Fruit fly (Drosophila melanogaster) whole organism, embryonic: ENCODE results near the gene CG3222.

ENCODE experiments used
- BEAF-32 ChIP-seq: fragments of 200-800 bp; sonication (Bioruptor generic); optimal IDR thresholded peaks from 3 replicates; lab custom pipeline; 2017; ENCODE audit warnings: missing biosample characterization, missing genetic modification characterization, mild to moderate bottlenecking, moderate library complexity, missing genetic modification reagents
- Bteb2 ChIP-seq: fragments of 200-800 bp; sonication (Bioruptor generic); optimal IDR thresholded peaks from 2 replicates; lab custom pipeline; 2016; ENCODE audit warnings: missing biosample characterization, missing genetic modification characterization
- CG10321 ChIP-seq: fragments of 200-800 bp; sonication (Bioruptor generic); IDR thresholded peaks from 2 replicates; pipeline ENCODE4 v1.3.6; 2022; ENCODE audit warnings: missing biosample characterization, missing genetic modification characterization
- CG12942 ChIP-seq: fragments of 200-800 bp; sonication (Bioruptor generic); optimal IDR thresholded peaks from 3 replicates; lab custom pipeline; 2016; ENCODE audit warnings: missing biosample characterization, missing genetic modification characterization
- CG13287 ChIP-seq: fragments of 200-800 bp; sonication (Bioruptor generic); IDR thresholded peaks from 2 replicates; pipeline ENCODE4 v1.3.6; 2022; ENCODE audit warnings: missing biosample characterization, missing genetic modification characterization; ENCODE audit not compliant: partially characterized antibody
- CG15073 ChIP-seq: fragments of 200-800 bp; sonication (Bioruptor generic); optimal IDR thresholded peaks from 2 replicates; lab custom pipeline; 2016; ENCODE audit warnings: missing biosample characterization, missing genetic modification characterization
- CG2116 ChIP-seq: fragments of 200-800 bp; sonication (Bioruptor generic); optimal IDR thresholded peaks from 3 replicates; lab custom pipeline; 2018; ENCODE audit warnings: missing biosample characterization, mild to moderate bottlenecking, missing genetic modification characterization
- CG31224 ChIP-seq: fragments of 200-800 bp; sonication (Bioruptor generic); IDR thresholded peaks from 2 replicates; pipeline ENCODE4 v1.3.6; 2022; ENCODE audit warnings: missing biosample characterization, missing genetic modification characterization
- CG3407 ChIP-seq: fragments of 200-800 bp; sonication (Bioruptor generic); optimal IDR thresholded peaks from 2 replicates; lab custom pipeline; 2018; ENCODE audit warnings: missing biosample characterization, mild to moderate bottlenecking, missing genetic modification characterization
- CG34422 ChIP-seq: fragments of 200-800 bp; sonication (Bioruptor generic); IDR thresholded peaks from 3 replicates; pipeline ENCODE4 v1.3.6; 2022; ENCODE audit warnings: missing biosample characterization, missing genetic modification characterization
- CG42726 ChIP-seq: fragments of 200-800 bp; sonication (Bioruptor generic); IDR thresholded peaks from 2 replicates; pipeline ENCODE4 v1.3.6; 2022; ENCODE audit warnings: missing biosample characterization, missing genetic modification characterization; ENCODE audit not compliant: partially characterized antibody
- CG43689 ChIP-seq: fragments of 200-800 bp; sonication (Bioruptor generic); IDR thresholded peaks from 2 replicates; pipeline ENCODE4 v1.3.6; 2022; ENCODE audit warnings: missing biosample characterization, missing genetic modification characterization
- CG4820 ChIP-seq: fragments of 200-800 bp; sonication (Bioruptor generic); optimal IDR thresholded peaks from 3 replicates; lab custom pipeline; 2016; ENCODE audit warnings: missing biosample characterization, missing genetic modification characterization
- CG6765 ChIP-seq: fragments of 200-800 bp; sonication (Bioruptor generic); optimal IDR thresholded peaks from 3 replicates; lab custom pipeline; 2017; ENCODE audit warnings: missing biosample characterization, mild to moderate bottlenecking, missing genetic modification characterization
- CG7987 ChIP-seq: fragments of 200-800 bp; sonication (Bioruptor generic); optimal IDR thresholded peaks from 2 replicates; lab custom pipeline; 2018; ENCODE audit warnings: missing biosample characterization, mild to moderate bottlenecking, missing genetic modification characterization, moderate library complexity
- CG8089 ChIP-seq: fragments of 200-800 bp; sonication (Bioruptor generic); optimal IDR thresholded peaks from 3 replicates; lab custom pipeline; 2016; ENCODE audit warnings: missing biosample characterization, missing genetic modification characterization
- CG9797 ChIP-seq: fragments of 200-800 bp; sonication (Bioruptor generic); optimal IDR thresholded peaks from 3 replicates; lab custom pipeline; 2018; ENCODE audit warnings: missing biosample characterization, mild to moderate bottlenecking, missing genetic modification characterization
- D19A ChIP-seq: fragments of 200-800 bp; optimal IDR thresholded peaks from 3 replicates; lab custom pipeline; 2019; ENCODE audit warnings: missing biosample characterization, mild to moderate bottlenecking, missing genetic modification characterization, moderate library complexity
- Dp ChIP-seq: fragments of 200-800 bp; sonication (Bioruptor generic); optimal IDR thresholded peaks from 2 replicates; lab custom pipeline; 2018; ENCODE audit warnings: missing biosample characterization, mild to moderate bottlenecking, missing genetic modification characterization, moderate library complexity
- Ets97D ChIP-seq: fragments of 200-800 bp; sonication (Bioruptor generic); optimal IDR thresholded peaks from 3 replicates; lab custom pipeline; 2016; ENCODE audit warnings: missing biosample characterization, missing genetic modification characterization
- Hand ChIP-seq: fragments of 200-800 bp; sonication (Bioruptor generic); optimal IDR thresholded peaks from 2 replicates; lab custom pipeline; 2017; ENCODE audit warnings: mild to moderate bottlenecking, missing biosample characterization, missing genetic modification reagents, missing genetic modification characterization
- HmgZ ChIP-seq: fragments of 200-800 bp; sonication (Bioruptor generic); optimal IDR thresholded peaks from 2 replicates; lab custom pipeline; 2018; ENCODE audit warnings: missing biosample characterization, mild to moderate bottlenecking, missing genetic modification characterization
- Jarid2 ChIP-seq: fragments of 200-800 bp; sonication (Bioruptor generic); optimal IDR thresholded peaks from 3 replicates; lab custom pipeline; 2017; ENCODE audit warnings: mild to moderate bottlenecking, missing biosample characterization, missing genetic modification reagents, missing genetic modification characterization
- MESR4 ChIP-seq: fragments of 200-800 bp; sonication (Bioruptor generic); optimal IDR thresholded peaks from 2 replicates; lab custom pipeline; 2018; ENCODE audit warnings: missing biosample characterization, mild to moderate bottlenecking, missing genetic modification characterization, moderate library complexity
- NK7.1 ChIP-seq: fragments of 200-800 bp; sonication (Bioruptor generic); optimal IDR thresholded peaks from 3 replicates; lab custom pipeline; 2016; ENCODE audit warnings: missing biosample characterization, missing genetic modification characterization
- Opbp ChIP-seq: fragments of 200-800 bp; sonication (Bioruptor generic); IDR thresholded peaks from 3 replicates; pipeline ENCODE4 v1.3.6; 2022; ENCODE audit warnings: missing biosample characterization, missing genetic modification characterization; ENCODE audit not compliant: partially characterized antibody
- Ravus ChIP-seq: fragments of 200-800 bp; sonication (Bioruptor generic); IDR thresholded peaks from 2 replicates; pipeline ENCODE4 v1.3.6; 2022; ENCODE audit warnings: missing biosample characterization, missing genetic modification characterization
- Sry-β ChIP-seq: fragments of 200-800 bp; sonication (Bioruptor generic); optimal IDR thresholded peaks from 2 replicates; lab custom pipeline; 2018; ENCODE audit warnings: missing biosample characterization, mild to moderate bottlenecking, missing genetic modification characterization, moderate library complexity
- ab ChIP-seq: fragments of 200-800 bp; sonication (Bioruptor generic); optimal IDR thresholded peaks from 2 replicates; lab custom pipeline; 2016; ENCODE audit warnings: missing biosample characterization, missing genetic modification characterization
- amos ChIP-seq: fragments of 200-800 bp; sonication (Bioruptor generic); IDR thresholded peaks from 2 replicates; pipeline ENCODE4 v1.3.6; 2022; ENCODE audit warnings: missing biosample characterization, missing genetic modification characterization; ENCODE audit not compliant: partially characterized antibody
- bab2 ChIP-seq: fragments of 200-800 bp; sonication (Bioruptor generic); optimal IDR thresholded peaks from 2 replicates; lab custom pipeline; 2016; ENCODE audit warnings: missing biosample characterization, missing genetic modification characterization
- bbx ChIP-seq: fragments of 200-800 bp; sonication (Bioruptor generic); IDR thresholded peaks from 2 replicates; pipeline ENCODE4 v1.3.6; 2022; ENCODE audit warnings: missing biosample characterization, missing genetic modification characterization; ENCODE audit not compliant: partially characterized antibody
- crp ChIP-seq, 2 experiments: fragments of 200-800 bp; sonication (Bioruptor generic); optimal IDR thresholded peaks; 2 replicates in 1 of 2; 3 replicates in 1 of 2; lab custom pipeline; 2017; ENCODE audit warnings: missing biosample characterization in 2 of 2, missing genetic modification characterization in 2 of 2, mild to moderate bottlenecking in 1 of 2, moderate library complexity in 1 of 2
- da ChIP-seq: fragments of 200-800 bp; sonication (Bioruptor generic); optimal IDR thresholded peaks from 2 replicates; lab custom pipeline; 2016; ENCODE audit warnings: missing biosample characterization, missing genetic modification characterization
- dan ChIP-seq: fragments of 200-800 bp; sonication (Bioruptor generic); IDR thresholded peaks from 2 replicates; pipeline ENCODE4 v1.3.6; 2022; ENCODE audit warnings: missing biosample characterization, missing genetic modification characterization
- esg ChIP-seq: fragments of 200-800 bp; sonication (Bioruptor generic); conservative IDR thresholded peaks from 2 replicates; pipeline ENCODE4 v1.3.6; 2022; ENCODE audit warnings: missing biosample characterization, missing genetic modification characterization
- exex ChIP-seq: fragments of 200-800 bp; sonication (Bioruptor generic); optimal IDR thresholded peaks from 4 replicates; lab custom pipeline; 2018; ENCODE audit warnings: missing biosample characterization, mild to moderate bottlenecking, missing genetic modification characterization, moderate library complexity
- gfzf ChIP-seq: fragments of 200-800 bp; sonication (Bioruptor generic); optimal IDR thresholded peaks from 2 replicates; lab custom pipeline; 2016; ENCODE audit warnings: missing biosample characterization, mild to moderate bottlenecking, missing genetic modification characterization, moderate library complexity
- hbn ChIP-seq: fragments of 200-800 bp; sonication (Bioruptor generic); IDR thresholded peaks from 2 replicates; pipeline ENCODE4 v1.3.6; 2022; ENCODE audit warnings: missing biosample characterization, missing genetic modification characterization; ENCODE audit not compliant: partially characterized antibody
- otp ChIP-seq: fragments of 200-800 bp; sonication (Bioruptor generic); IDR thresholded peaks from 3 replicates; pipeline ENCODE4, ENCODE4 v1.3.6; 2022; ENCODE audit warnings: missing biosample characterization, missing genetic modification characterization
- phol ChIP-seq: fragments of 200-800 bp; sonication (Bioruptor generic); optimal IDR thresholded peaks from 3 replicates; lab custom pipeline; 2018; ENCODE audit warnings: missing biosample characterization, mild to moderate bottlenecking, missing genetic modification characterization, moderate library complexity
- run ChIP-seq: fragments of 200-800 bp; sonication (Bioruptor generic); optimal IDR thresholded peaks from 3 replicates; lab custom pipeline; 2018; ENCODE audit warnings: missing biosample characterization, mild to moderate bottlenecking, missing genetic modification characterization
- schlank ChIP-seq: fragments of 200-800 bp; sonication (Bioruptor generic); optimal IDR thresholded peaks from 2 replicates; lab custom pipeline; 2018; ENCODE audit warnings: missing biosample characterization, mild to moderate bottlenecking, missing genetic modification characterization
- sens ChIP-seq: fragments of 200-800 bp; sonication (Bioruptor generic); peaks from one replicate; lab custom pipeline; 2016; ENCODE audit warnings: missing biosample characterization, missing genetic modification characterization
- tx ChIP-seq: fragments of 200-800 bp; sonication (Bioruptor generic); optimal IDR thresholded peaks from 2 replicates; lab custom pipeline; 2016; ENCODE audit warnings: missing biosample characterization, missing genetic modification characterization

The CG3222 gene

DNA sequence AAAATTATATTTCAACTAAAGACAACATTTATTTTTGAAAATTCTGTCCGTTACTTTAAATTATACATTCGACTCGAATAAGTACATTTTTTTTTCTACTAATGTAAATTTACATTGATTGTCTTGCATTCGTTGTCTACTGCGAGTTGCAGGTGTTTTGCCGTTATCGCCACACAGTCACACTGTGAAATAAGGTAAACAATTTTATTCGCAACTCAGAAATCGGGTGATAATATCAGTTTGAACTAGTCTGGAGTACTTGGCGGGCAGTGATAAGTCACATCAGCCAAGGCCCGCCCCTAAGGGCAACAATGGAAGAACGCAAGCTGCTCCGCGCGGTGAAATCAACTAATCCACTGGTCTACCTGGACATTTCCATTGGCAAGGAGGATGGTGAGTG, 31.1 kb downstream of the CG3222 start (continued):
- TF ChIP-seq BEAF-32 (GFP tag; lab: Kevin White, UChicago) (peak; percentile 42), Dp (GFP tag; lab: Kevin White, UChicago) (peak; percentile 42), ab (GFP tag; lab: Kevin White, UChicago) (no peak), CG9797 (GFP tag; lab: Kevin White, UChicago) (peak; percentile 62), MESR4 (peak; percentile 64), CG42726 (GFP tag; lab: Robert Waterston, UW) (peak; percentile 35; the same call in 1 of the 2 replicates), sens (GFP tag; lab: Kevin White, UChicago) (peak; percentile 59), CG13287 (GFP tag; lab: Robert Waterston, UW) (peak; percentile 51), run (no peak), CG7987 (GFP tag; lab: Kevin White, UChicago) (no peak), HmgZ (tag; lab: Kevin White, UChicago) (peak; percentile 54), amos (GFP tag; lab: Robert Waterston, UW) (peak; percentile 67), D19A (tag; lab: Kevin White, UChicago) (no peak), CG2116 (peak; percentile 19), CG10321 (GFP tag; lab: Robert Waterston, UW) (no peak), gfzf (peak; percentile 87)

DNA sequence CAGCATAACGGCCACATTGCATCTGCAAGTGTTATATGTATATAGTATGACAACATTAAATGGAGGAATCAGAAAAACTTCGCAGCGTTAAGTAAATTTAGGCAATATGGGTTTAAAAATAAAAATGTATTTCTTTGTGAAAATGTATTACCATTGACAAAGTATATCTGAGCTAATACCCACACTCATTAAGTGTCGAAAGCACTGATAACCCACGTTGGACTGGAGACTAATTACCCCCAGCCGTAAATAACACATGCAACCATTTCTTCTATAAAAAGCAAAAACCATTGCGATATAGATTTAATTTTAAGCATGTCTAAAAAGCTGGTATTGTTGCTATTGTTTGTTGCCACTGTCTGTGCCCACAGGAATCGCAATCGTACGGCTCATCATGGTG, 39.0 kb downstream of the CG3222 start, which contains the start of gene CG8329:
TSS of gene CG8329 (plus strand) at position 301 of the 400 bp plus-strand sequence.
- TF ChIP-seq NK7.1 (no peak), phol (tag; lab: Kevin White, UChicago) (no peak), dan (GFP tag; lab: Robert Waterston, UW) (no peak), CG15073 (no peak), CG34422 (GFP tag; lab: Robert Waterston, UW) (no peak), Ets97D (GFP tag; lab: Kevin White, UChicago) (no peak), CG3407 (no peak), CG6765 (GFP tag; lab: Kevin White, UChicago) (no peak), bab2 (no peak), schlank (no peak), esg (no peak), hbn (GFP tag; lab: Robert Waterston, UW) (no peak)

- no peak for TF ChIP-seq otp (GFP tag; lab: Robert Waterston, UW)
- no peak for TF ChIP-seq CG8089 (GFP tag; lab: Kevin White, UChicago)
- TF ChIP-seq crp (GFP tag; optimal IDR thresholded peaks at IDR 0.05; lab: Kevin White, UChicago) = no peak
- no peak for TF ChIP-seq CG4820
- TF ChIP-seq, all 482 proteins: peak for 0
Observed at dm6 chr3L:9638971-9639370, 40.2 kb downstream of the CG3222 start, which contains the start of gene CG18179. Gene CG18179 (plus strand): TSS chr3L:9639271.

- TF ChIP-seq Sry-β (GFP tag; lab: Kevin White, UChicago) (no peak), exex (tag; lab: Kevin White, UChicago) (peak; percentile 10)
Observed at dm6 chr3L:9640713-9641112, 41.9 kb downstream of the CG3222 start, which contains the start of gene CG18180. Gene CG18180 (plus strand): TSS chr3L:9641013.

DNA sequence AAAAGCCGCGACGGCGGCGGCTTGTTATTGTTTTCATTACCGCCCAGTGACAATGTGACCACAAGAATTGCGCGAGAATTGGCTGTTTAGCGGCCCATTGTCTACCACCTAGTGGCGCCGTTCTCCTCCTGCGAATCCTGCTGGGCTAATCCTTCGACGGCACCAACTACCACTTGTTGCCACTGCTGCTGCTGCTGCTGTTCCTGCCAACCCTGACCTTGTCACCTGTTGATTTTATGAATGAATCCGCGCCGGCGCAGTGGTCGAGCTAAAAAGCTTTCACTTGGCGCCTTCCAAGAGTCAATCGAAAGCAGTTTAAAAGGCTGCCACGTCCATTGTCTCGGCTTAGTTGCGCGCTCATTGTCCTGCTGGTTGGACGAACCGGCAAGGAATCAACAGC, 45.0 kb downstream of the CG3222 start, which contains the start of gene CNMaR:
TSS of gene CNMaR (plus strand) at position 348 of the 400 bp plus-strand sequence.
- TF ChIP-seq Ravus (GFP tag; lab: Robert Waterston, UW) = no peak
- TF ChIP-seq Opbp (GFP tag; lab: Robert Waterston, UW) = no peak
- TF ChIP-seq Hand (GFP tag; lab: Kevin White, UChicago) = no peak
- TF ChIP-seq CG43689 (GFP tag; lab: Robert Waterston, UW) = no peak
- TF ChIP-seq da (GFP tag; lab: Kevin White, UChicago) = no peak
- TF ChIP-seq hbn (GFP tag; lab: Robert Waterston, UW) = no peak
- TF ChIP-seq Jarid2 (GFP tag; lab: Kevin White, UChicago) = no peak
- no peak for TF ChIP-seq bbx (GFP tag; lab: Robert Waterston, UW)
- TF ChIP-seq CG12942 = no peak
- peak; percentile 78 for TF ChIP-seq CG31224 (GFP tag; lab: Robert Waterston, UW)
- TF ChIP-seq tx (GFP tag; lab: Kevin White, UChicago) = no peak
- no peak for TF ChIP-seq Bteb2 (GFP tag; lab: Kevin White, UChicago)
